Worm (Caenorhabditis elegans): ENCODE measurements around the gene ador-1.

ce11 chrII:12549613-12550012 lies 46.9 kb upstream of the ador-1 start:
- no peak for TF ChIP-seq ceh-16 (tag; optimal IDR thresholded peaks at IDR 0.05)
- peak; percentile 52 for TF ChIP-seq nhr-25 (tag; optimal IDR thresholded peaks at IDR 0.05)
- TF ChIP-seq elt-3 (tag; optimal IDR thresholded peaks at IDR 0.05), result peak in 1 of 3 experiments; percentile 20
- TF ChIP-seq unc-39 (tag; optimal IDR thresholded peaks at IDR 0.05), result no peak
- TF ChIP-seq nhr-237 (tag; optimal IDR thresholded peaks at IDR 0.05), result no peak
- no peak for TF ChIP-seq nhr-11 (tag; optimal IDR thresholded peaks at IDR 0.05)
- TF ChIP-seq elt-2 (tag; optimal IDR thresholded peaks at IDR 0.05), result no peak
- peak; percentile 75 for TF ChIP-seq nfya-1 (tag; optimal IDR thresholded peaks at IDR 0.05; ENCODE audit: insufficient read depth)
- no peak for TF ChIP-seq fos-1 (tag; optimal IDR thresholded peaks at IDR 0.05)
- TF ChIP-seq R02D3.7 (tag; optimal IDR thresholded peaks at IDR 0.05), result no peak
- no peak for TF ChIP-seq fkh-2 (tag; optimal IDR thresholded peaks at IDR 0.05)
